Worm (Caenorhabditis elegans) whole organism, L1 larva: ENCODE results near the gene C45B2.3.

ENCODE experiments used
- blmp-1 ChIP-seq: fragments of 150-350 bp; optimal IDR thresholded peaks from 2 replicates; lab custom pipeline; 2014; ENCODE audit warnings: missing biosample characterization, missing genetic modification characterization
- ceh-88 ChIP-seq: fragments of 200-800 bp; sonication (Bioruptor generic); IDR thresholded peaks from 2 replicates; pipeline ENCODE4 v1.3.6; 2022; ENCODE audit warnings: missing genetic modification characterization, missing compliant biosample characterization
- lin-35 ChIP-seq, 2 experiments: fragments of 150-350 bp; optimal IDR thresholded peaks; 2 replicates each; lab custom pipeline; 2014; ENCODE audit warnings: missing biosample characterization in 2 of 2, missing genetic modification characterization in 2 of 2, missing genetic modification reagents in 2 of 2
- lsy-2 ChIP-seq, 2 experiments: fragments of 150-350 bp; optimal IDR thresholded peaks; 2 replicates each; lab custom pipeline; 2014; ENCODE audit warnings: missing biosample characterization in 2 of 2, missing genetic modification characterization in 2 of 2
- nhr-12 ChIP-seq: sonication (generic microtip); optimal IDR thresholded peaks from 2 replicates; lab custom pipeline; 2017; ENCODE audit warnings: missing biosample characterization, missing genetic modification characterization
- nhr-28 ChIP-seq: fragments of 150-350 bp; optimal IDR thresholded peaks from 2 replicates; lab custom pipeline; 2014; ENCODE audit warnings: missing biosample characterization, missing genetic modification characterization
- unc-130 ChIP-seq: fragments of 150-350 bp; optimal IDR thresholded peaks from 2 replicates; lab custom pipeline; 2017; ENCODE audit warnings: missing biosample characterization, missing genetic modification characterization, inconsistent platforms
- zag-1 ChIP-seq: fragments of 150-350 bp; optimal IDR thresholded peaks from 2 replicates; lab custom pipeline; 2014; ENCODE audit warnings: missing biosample characterization, missing genetic modification characterization
- ztf-11 ChIP-seq, 2 experiments: sonication (generic microtip); optimal IDR thresholded peaks; 2 replicates each; lab custom pipeline; 2016 to 2017; ENCODE audit warnings: missing genetic modification characterization in 2 of 2, missing biosample characterization in 1 of 2, missing compliant biosample characterization in 1 of 2

DNA sequence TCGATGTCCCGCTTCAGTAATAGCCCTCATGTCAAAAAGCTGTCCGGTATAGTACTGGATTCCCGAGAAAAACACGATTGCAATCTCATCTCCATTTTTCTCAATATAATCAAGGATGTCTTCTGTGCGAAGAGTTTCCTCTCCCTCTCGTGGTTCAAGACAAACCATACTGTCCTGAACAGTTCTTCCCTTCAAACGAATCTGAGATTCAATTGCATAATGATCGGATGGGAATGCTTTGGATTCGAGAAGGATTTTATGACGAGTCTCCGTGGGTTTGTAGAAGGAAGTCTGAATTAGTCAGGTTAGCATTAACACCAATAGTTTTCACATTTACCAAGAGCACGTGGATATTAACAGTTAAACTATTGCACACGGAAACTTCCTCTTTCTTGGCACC, 25.2 kb downstream of the C45B2.3 start:
- TF ChIP-seq lsy-2 (tag; optimal IDR thresholded peaks at IDR 0.05; lab: Kevin White, UChicago), result no peak
- TF ChIP-seq nhr-28 (tag; lab: Kevin White, UChicago), result no peak
- no peak for TF ChIP-seq ceh-88
- TF ChIP-seq zag-1 (tag; lab: Kevin White, UChicago), result no peak
- TF ChIP-seq nhr-12 (tag; lab: Kevin White, UChicago), result no peak
- no peak for TF ChIP-seq unc-130 (tag; lab: Kevin White, UChicago)
- no peak for TF ChIP-seq ztf-11 (tag; optimal IDR thresholded peaks at IDR 0.05; lab: Kevin White, UChicago)
- no peak for TF ChIP-seq blmp-1 (tag; lab: Kevin White, UChicago)
- TF ChIP-seq lin-35 (GFP tag; optimal IDR thresholded peaks at IDR 0.05; lab: Kevin White, UChicago), result no peak
